Fruit fly (Drosophila melanogaster) whole organism, embryonic: Measurements from ENCODE around the gene Chpf.

Experiments used
- Antp ChIP-seq: fragments of 200-800 bp; sonication (Bioruptor generic); optimal IDR thresholded peaks from 3 replicates; lab custom pipeline; 2016; ENCODE audit warnings: missing biosample characterization, missing genetic modification characterization
- B-H2 ChIP-seq: fragments of 200-800 bp; sonication (Bioruptor generic); optimal IDR thresholded peaks from 2 replicates; lab custom pipeline; 2018; ENCODE audit warnings: missing biosample characterization, mild to moderate bottlenecking, missing genetic modification characterization
- CG10147 ChIP-seq: fragments of 200-800 bp; sonication (Bioruptor generic); optimal IDR thresholded peaks from 2 replicates; lab custom pipeline; 2019; ENCODE audit warnings: missing biosample characterization, mild to moderate bottlenecking, missing genetic modification characterization, moderate library complexity
- CG10462 ChIP-seq: fragments of 200-800 bp; sonication (Bioruptor generic); optimal IDR thresholded peaks from 2 replicates; lab custom pipeline; 2016; ENCODE audit warnings: missing biosample characterization, missing genetic modification characterization
- CG11504 ChIP-seq: fragments of 200-800 bp; sonication (Bioruptor generic); optimal IDR thresholded peaks from 3 replicates; lab custom pipeline; 2019; ENCODE audit warnings: missing biosample characterization, mild to moderate bottlenecking, missing genetic modification characterization, moderate library complexity
- CG11723 ChIP-seq: fragments of 200-800 bp; sonication (Bioruptor generic); optimal IDR thresholded peaks from 2 replicates; lab custom pipeline; 2017; ENCODE audit warnings: missing biosample characterization, mild to moderate bottlenecking, missing genetic modification characterization
- CG12104 ChIP-seq: fragments of 200-800 bp; sonication (Bioruptor generic); optimal IDR thresholded peaks from 3 replicates; lab custom pipeline; 2016; ENCODE audit warnings: missing biosample characterization, missing genetic modification characterization
- CG14710 ChIP-seq: fragments of 200-800 bp; sonication (Bioruptor generic); optimal IDR thresholded peaks from 3 replicates; lab custom pipeline; 2019; ENCODE audit warnings: missing biosample characterization, mild to moderate bottlenecking, missing genetic modification characterization, moderate library complexity
- CG15073 ChIP-seq: fragments of 200-800 bp; sonication (Bioruptor generic); optimal IDR thresholded peaks from 2 replicates; lab custom pipeline; 2016; ENCODE audit warnings: missing biosample characterization, missing genetic modification characterization
- CG15479 ChIP-seq: fragments of 200-800 bp; sonication (Bioruptor generic); optimal IDR thresholded peaks from 3 replicates; lab custom pipeline; 2019; ENCODE audit warnings: missing biosample characterization, mild to moderate bottlenecking, missing genetic modification characterization, moderate library complexity
- CG17359 ChIP-seq: fragments of 200-800 bp; sonication (Bioruptor generic); optimal IDR thresholded peaks from 3 replicates; lab custom pipeline; 2018; ENCODE audit warnings: missing biosample characterization, mild to moderate bottlenecking, missing genetic modification characterization, moderate library complexity
- CG17385 ChIP-seq: fragments of 200-800 bp; sonication (Bioruptor generic); optimal IDR thresholded peaks from 3 replicates; lab custom pipeline; 2018; ENCODE audit warnings: missing biosample characterization, mild to moderate bottlenecking, missing genetic modification characterization
- CG17912 ChIP-seq: fragments of 200-800 bp; sonication (Bioruptor generic); optimal IDR thresholded peaks from 2 replicates; lab custom pipeline; 2018; ENCODE audit warnings: missing biosample characterization, mild to moderate bottlenecking, missing genetic modification characterization
- CG2116 ChIP-seq: fragments of 200-800 bp; sonication (Bioruptor generic); optimal IDR thresholded peaks from 3 replicates; lab custom pipeline; 2018; ENCODE audit warnings: missing biosample characterization, mild to moderate bottlenecking, missing genetic modification characterization
- CG30431 ChIP-seq: fragments of 200-800 bp; sonication (Bioruptor generic); optimal IDR thresholded peaks from 2 replicates; lab custom pipeline; 2017; ENCODE audit warnings: missing biosample characterization, missing genetic modification characterization
- CG32767 ChIP-seq: fragments of 200-800 bp; sonication (Bioruptor generic); IDR thresholded peaks from 2 replicates; pipeline ENCODE4 v1.3.6; 2022; ENCODE audit warnings: missing biosample characterization, missing genetic modification characterization
- CG34422 ChIP-seq: fragments of 200-800 bp; sonication (Bioruptor generic); IDR thresholded peaks from 3 replicates; pipeline ENCODE4 v1.3.6; 2022; ENCODE audit warnings: missing biosample characterization, missing genetic modification characterization
- CG3847 ChIP-seq: fragments of 200-800 bp; sonication (Bioruptor generic); IDR thresholded peaks from 2 replicates; pipeline ENCODE4 v1.3.6; 2022; ENCODE audit warnings: missing biosample characterization, missing genetic modification characterization
- CG6175 ChIP-seq: fragments of 200-800 bp; sonication (Bioruptor generic); IDR thresholded peaks from 3 replicates; pipeline ENCODE4 v1.3.6; 2022; ENCODE audit warnings: missing biosample characterization, missing genetic modification characterization
- CG7786 ChIP-seq: fragments of 200-800 bp; sonication (Bioruptor generic); optimal IDR thresholded peaks from 2 replicates; lab custom pipeline; 2016; ENCODE audit warnings: missing biosample characterization, missing genetic modification characterization
- CG8089 ChIP-seq: fragments of 200-800 bp; sonication (Bioruptor generic); optimal IDR thresholded peaks from 3 replicates; lab custom pipeline; 2016; ENCODE audit warnings: missing biosample characterization, missing genetic modification characterization
- CG8359 ChIP-seq: fragments of 200-800 bp; sonication (Bioruptor generic); optimal IDR thresholded peaks from 2 replicates; lab custom pipeline; 2017; ENCODE audit warnings: missing biosample characterization, mild to moderate bottlenecking, missing genetic modification characterization, borderline replicate concordance
- CG8388 ChIP-seq: fragments of 200-800 bp; sonication (Bioruptor generic); optimal IDR thresholded peaks from 2 replicates; lab custom pipeline; 2019; ENCODE audit warnings: missing biosample characterization, mild to moderate bottlenecking, missing genetic modification characterization, moderate library complexity
- CG8478 ChIP-seq: fragments of >200 bp; optimal IDR thresholded peaks from 2 replicates; lab custom pipeline; 2018
- CG9797 ChIP-seq: fragments of 200-800 bp; sonication (Bioruptor generic); optimal IDR thresholded peaks from 3 replicates; lab custom pipeline; 2018; ENCODE audit warnings: missing biosample characterization, mild to moderate bottlenecking, missing genetic modification characterization
- CoRest ChIP-seq: fragments of 200-800 bp; sonication (Bioruptor generic); optimal IDR thresholded peaks from 3 replicates; lab custom pipeline; 2018; ENCODE audit warnings: missing biosample characterization, mild to moderate bottlenecking, missing genetic modification characterization, moderate library complexity
- D19A ChIP-seq: fragments of 200-800 bp; optimal IDR thresholded peaks from 3 replicates; lab custom pipeline; 2019; ENCODE audit warnings: missing biosample characterization, mild to moderate bottlenecking, missing genetic modification characterization, moderate library complexity
- D19B ChIP-seq: fragments of 200-800 bp; sonication (Bioruptor generic); optimal IDR thresholded peaks from 2 replicates; lab custom pipeline; 2017; ENCODE audit warnings: missing biosample characterization, mild to moderate bottlenecking, missing genetic modification characterization
- Dek ChIP-seq: fragments of 200-800 bp; sonication (Bioruptor generic); optimal IDR thresholded peaks from 3 replicates; lab custom pipeline; 2019; ENCODE audit warnings: missing biosample characterization, mild to moderate bottlenecking, missing genetic modification characterization, moderate library complexity
- E2f1 ChIP-seq: fragments of 200-800 bp; sonication (Bioruptor generic); IDR thresholded peaks from 2 replicates; pipeline ENCODE4 v1.3.6; 2022; ENCODE audit warnings: missing biosample characterization, missing genetic modification characterization
- HLH54F ChIP-seq: fragments of 200-800 bp; sonication (Bioruptor generic); optimal IDR thresholded peaks from 3 replicates; lab custom pipeline; 2016; ENCODE audit warnings: missing biosample characterization, missing genetic modification characterization
- Hey ChIP-seq: fragments of 200-800 bp; sonication (Bioruptor generic); optimal IDR thresholded peaks from 3 replicates; lab custom pipeline; 2018; ENCODE audit warnings: missing biosample characterization, mild to moderate bottlenecking, missing genetic modification characterization
- HmgD ChIP-seq: fragments of 200-800 bp; sonication (Bioruptor generic); optimal IDR thresholded peaks from 3 replicates; lab custom pipeline; 2016; ENCODE audit warnings: missing biosample characterization, missing genetic modification characterization
- Ssrp ChIP-seq: fragments of 200-800 bp; sonication (Bioruptor generic); optimal IDR thresholded peaks from 2 replicates; lab custom pipeline; 2018; ENCODE audit warnings: missing biosample characterization, mild to moderate bottlenecking, missing genetic modification characterization, moderate library complexity
- Xrp1 ChIP-seq: fragments of 200-800 bp; sonication (Bioruptor generic); IDR thresholded peaks from 2 replicates; pipeline ENCODE4 v1.3.6; 2022; ENCODE audit warnings: missing biosample characterization, missing genetic modification characterization
- ash1 ChIP-seq: fragments of 200-800 bp; sonication (Bioruptor generic); optimal IDR thresholded peaks from 2 replicates; lab custom pipeline; 2018; ENCODE audit warnings: missing biosample characterization, mild to moderate bottlenecking, missing genetic modification characterization
- cad ChIP-seq: fragments of >200 bp; optimal IDR thresholded peaks from 2 replicates; lab custom pipeline; 2017; ENCODE audit warnings: missing biosample characterization, missing genetic modification characterization
- dati ChIP-seq: fragments of 200-800 bp; sonication (Bioruptor generic); IDR thresholded peaks from 2 replicates; pipeline ENCODE4 v1.3.6; 2022; ENCODE audit warnings: missing biosample characterization, missing genetic modification characterization
- exex ChIP-seq: fragments of 200-800 bp; sonication (Bioruptor generic); optimal IDR thresholded peaks from 4 replicates; lab custom pipeline; 2018; ENCODE audit warnings: missing biosample characterization, mild to moderate bottlenecking, missing genetic modification characterization, moderate library complexity
- fd3F ChIP-seq: fragments of 200-800 bp; sonication (Bioruptor generic); optimal IDR thresholded peaks from 2 replicates; lab custom pipeline; 2018; ENCODE audit warnings: missing biosample characterization, mild to moderate bottlenecking, missing genetic modification characterization, moderate library complexity
- hbn ChIP-seq: fragments of 200-800 bp; sonication (Bioruptor generic); IDR thresholded peaks from 2 replicates; pipeline ENCODE4 v1.3.6; 2022; ENCODE audit warnings: missing biosample characterization, missing genetic modification characterization; ENCODE audit not compliant: partially characterized antibody
- jing ChIP-seq: fragments of 200-800 bp; sonication (Bioruptor generic); optimal IDR thresholded peaks from 2 replicates; lab custom pipeline; 2018; ENCODE audit warnings: missing biosample characterization, mild to moderate bottlenecking, missing genetic modification characterization
- knrl ChIP-seq: fragments of 200-800 bp; sonication (Bioruptor generic); IDR thresholded peaks from 3 replicates; pipeline ENCODE4 v1.3.6; 2022; ENCODE audit warnings: missing biosample characterization, missing genetic modification characterization; ENCODE audit not compliant: partially characterized antibody
- lbe ChIP-seq: fragments of 200-800 bp; sonication (Bioruptor generic); optimal IDR thresholded peaks from 2 replicates; lab custom pipeline; 2016; ENCODE audit warnings: missing biosample characterization, mild to moderate bottlenecking, missing genetic modification characterization
- oc ChIP-seq: fragments of 200-800 bp; sonication (Bioruptor generic); optimal IDR thresholded peaks from 2 replicates; lab custom pipeline; 2018; ENCODE audit warnings: missing biosample characterization, mild to moderate bottlenecking, missing genetic modification characterization, moderate library complexity
- prd ChIP-seq, 3 experiments: fragments of >200 bp in 2 of 3; fragments of 200-800 bp in 1 of 3; sonication (Bioruptor generic) in 1 of 3; optimal IDR thresholded peaks in 2 of 3; IDR thresholded peaks in 1 of 3; 2 replicates in 2 of 3; 3 replicates in 1 of 3; pipeline versions ENCODE4 v1.3.6 to Lab custom; 2017 to 2022; ENCODE audit warnings: missing biosample characterization in 1 of 3, missing genetic modification characterization in 1 of 3
- seq ChIP-seq: fragments of 200-800 bp; sonication (Bioruptor generic); IDR thresholded peaks from 2 replicates; pipeline ENCODE4 v1.3.6; 2022; ENCODE audit warnings: missing biosample characterization, missing genetic modification characterization
- shn ChIP-seq: fragments of 200-800 bp; sonication (Bioruptor generic); optimal IDR thresholded peaks from 3 replicates; lab custom pipeline; 2016; ENCODE audit warnings: missing biosample characterization, missing genetic modification characterization
- stc ChIP-seq: fragments of 200-800 bp; sonication (Bioruptor generic); IDR thresholded peaks from 2 replicates; pipeline ENCODE4 v1.3.6; 2022; ENCODE audit warnings: missing biosample characterization, missing genetic modification characterization
- tgo ChIP-seq: fragments of 200-800 bp; sonication (Bioruptor generic); IDR thresholded peaks from 3 replicates; pipeline ENCODE4 v1.3.6; 2022; ENCODE audit warnings: missing biosample characterization, missing genetic modification characterization
- tin ChIP-seq: fragments of 200-800 bp; sonication (Bioruptor generic); optimal IDR thresholded peaks from 3 replicates; lab custom pipeline; 2016; ENCODE audit warnings: missing biosample characterization, missing genetic modification characterization

Gene Chpf

dm6 chrX:13112238-13112829 is at the start of gene Chpf (continued):
- peak; percentile 61 for TF ChIP-seq CG17359
- TF ChIP-seq lbe (GFP tag; lab: Kevin White, UChicago): no peak
- peak; percentile 6 for TF ChIP-seq CG17385 (GFP tag; lab: Kevin White, UChicago)
- TF ChIP-seq cad (GFP tag; lab: Kevin White, UChicago): no peak
- no peak for TF ChIP-seq dati (GFP tag; lab: Robert Waterston, UW)
- TF ChIP-seq CG12104 (GFP tag; lab: Kevin White, UChicago): no peak
- TF ChIP-seq CG6175 (GFP tag; lab: Robert Waterston, UW): no peak
- TF ChIP-seq CG32767 (GFP tag; lab: Robert Waterston, UW): no peak
- no peak for TF ChIP-seq HLH54F (GFP tag; lab: Kevin White, UChicago)
- peak; percentile 63 for TF ChIP-seq CG2116 (GFP tag; lab: Kevin White, UChicago)
- peak; percentile 59 for TF ChIP-seq hbn (GFP tag; lab: Robert Waterston, UW)
- no peak for TF ChIP-seq jing (GFP tag; lab: Kevin White, UChicago)
- no peak for TF ChIP-seq CG15479
- TF ChIP-seq CG9797 (GFP tag; lab: Kevin White, UChicago): peak; percentile 3
- no peak for TF ChIP-seq CG30431
- TF ChIP-seq CG8359: no peak
- TF ChIP-seq HmgD (GFP tag; lab: Kevin White, UChicago): no peak
- no peak for TF ChIP-seq oc
- no peak for TF ChIP-seq Hey
- TF ChIP-seq CG3847 (GFP tag; lab: Robert Waterston, UW): no peak
- no peak for TF ChIP-seq fd3F (GFP tag; lab: Kevin White, UChicago)
- TF ChIP-seq CG8478 (lab: Kevin White, UChicago): no peak
- TF ChIP-seq Dek (tag; lab: Kevin White, UChicago): no peak
- TF ChIP-seq exex (tag; lab: Kevin White, UChicago): no peak
- no peak for TF ChIP-seq CG17912
- no peak for TF ChIP-seq CoRest (tag; lab: Kevin White, UChicago)
- no peak for TF ChIP-seq CG8089 (GFP tag; lab: Kevin White, UChicago)
- no peak for TF ChIP-seq ash1 (GFP tag; lab: Kevin White, UChicago)
- no peak for TF ChIP-seq CG8388 (GFP tag; lab: Kevin White, UChicago)
- no peak for TF ChIP-seq CG7786
- TF ChIP-seq CG15073 (GFP tag; lab: Kevin White, UChicago): no peak
- TF ChIP-seq CG34422: peak; percentile 73; the same call in 1 of the 3 replicates
- TF ChIP-seq knrl: peak; percentile 83
- no peak for TF ChIP-seq CG11504
- TF ChIP-seq D19B (GFP tag; lab: Kevin White, UChicago): no peak
- TF ChIP-seq tgo (GFP tag; lab: Robert Waterston, UW): no peak
- no peak for TF ChIP-seq Ssrp (tag; lab: Kevin White, UChicago)
- TF ChIP-seq seq (GFP tag; lab: Robert Waterston, UW): no peak
- no peak for TF ChIP-seq shn (GFP tag; lab: Kevin White, UChicago)
- no peak for TF ChIP-seq stc (GFP tag; lab: Robert Waterston, UW)
- no peak for TF ChIP-seq Antp (GFP tag; lab: Kevin White, UChicago)
- no peak for TF ChIP-seq Xrp1
- TF ChIP-seq CG10147: no peak
- TF ChIP-seq CG14710 (tag; lab: Kevin White, UChicago): peak; percentile 18
- no peak for TF ChIP-seq CG11723
- no peak for TF ChIP-seq B-H2
- no peak for TF ChIP-seq tin (GFP tag; lab: Kevin White, UChicago)
- no peak for TF ChIP-seq E2f1
- no peak for TF ChIP-seq CG10462 (GFP tag; lab: Kevin White, UChicago)
- no peak for TF ChIP-seq D19A (tag; lab: Kevin White, UChicago)
- no peak for TF ChIP-seq prd (optimal IDR thresholded peaks at IDR 0.05; lab: Kevin White, UChicago)
- TF ChIP-seq prd (GFP tag; IDR thresholded peaks at IDR 0.05; lab: Robert Waterston, UW): peak; percentile 38; the same call in 1 of the 3 replicates
